Worm (Caenorhabditis elegans): ENCODE data around the gene sprr-3.

Gene sprr-3

DNA sequence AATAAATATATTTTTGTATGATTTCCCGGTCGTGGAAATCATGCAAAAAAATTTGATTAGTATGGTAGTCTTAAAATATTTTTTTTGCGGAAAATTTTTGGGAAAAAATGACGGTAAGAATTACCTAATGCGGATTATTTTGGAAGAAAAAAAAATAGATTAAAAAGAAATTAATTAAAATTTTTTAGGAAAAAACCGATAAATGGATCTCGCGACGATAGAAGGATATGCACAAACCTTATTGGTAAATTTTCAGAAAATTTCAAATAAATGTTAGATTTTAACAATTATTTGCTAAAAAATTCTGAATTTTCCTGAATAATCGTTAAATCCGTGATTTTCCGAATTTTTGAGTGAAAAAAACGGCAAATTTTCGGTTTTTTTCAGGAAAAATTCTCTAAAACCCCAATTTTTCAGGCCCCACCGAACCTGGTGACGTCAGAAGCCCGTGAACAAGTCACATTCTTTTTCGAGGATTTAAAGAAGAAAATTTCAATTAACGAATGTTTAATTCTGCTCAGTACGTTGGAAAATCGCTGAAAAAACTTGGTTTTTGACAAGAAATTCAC is 44.4 kb upstream of the sprr-3 start, which contains the start of gene Y69A2AR.16 (continued):
- TF ChIP-seq lin-39 (tag; optimal IDR thresholded peaks at IDR 0.05) (no peak), R02D3.7 (tag; optimal IDR thresholded peaks at IDR 0.05) (no peak), mep-1 (tag; optimal IDR thresholded peaks at IDR 0.05) (peak; percentile 32), egl-43 (GFP tag; IDR thresholded peaks at IDR 0.05) (no peak), madf-5 (GFP tag; IDR thresholded peaks at IDR 0.05) (no peak), nhr-6 (tag; optimal IDR thresholded peaks at IDR 0.05) (no peak), unc-39 (tag; optimal IDR thresholded peaks at IDR 0.05) (no peak), vab-7 (GFP tag; IDR thresholded peaks at IDR 0.05) (0 out of 2 replicates have a peak, but pooled peaks have one; percentile 12), daf-16 (GFP tag; optimal IDR thresholded peaks at IDR 0.05) (no peak), daf-16 (tag; optimal IDR thresholded peaks at IDR 0.05) (no peak), nhr-11 (tag; optimal IDR thresholded peaks at IDR 0.05) (no peak), saeg-2 (GFP tag; IDR thresholded peaks at IDR 0.05) (no peak), zfp-2 (tag; optimal IDR thresholded peaks at IDR 0.05) (no peak), tag-97 (GFP tag; IDR thresholded peaks at IDR 0.05) (no peak), ceh-20 (GFP tag; IDR thresholded peaks at IDR 0.05) (no peak), gei-8 (GFP tag; optimal IDR thresholded peaks at IDR 0.05) (no peak), Y105C5A.15 (GFP tag; IDR thresholded peaks at IDR 0.05) (no peak), fkh-10 (GFP tag; optimal IDR thresholded peaks at IDR 0.05) (no peak), mdl-1 (tag; optimal IDR thresholded peaks at IDR 0.05) (no peak), ZK337.2 (GFP tag; IDR thresholded peaks at IDR 0.05) (no peak), ama-1 (optimal IDR thresholded peaks at IDR 0.05) (no peak), pha-4 (GFP tag; IDR thresholded peaks at IDR 0.05) (peak; percentile 13; the same call in 1 of the 2 replicates), pha-4 (tag; optimal IDR thresholded peaks at IDR 0.05) (no peak), ces-1 (GFP tag; optimal IDR thresholded peaks at IDR 0.05) (no peak), daf-12 (tag; optimal IDR thresholded peaks at IDR 0.05) (no peak), dve-1 (tag; optimal IDR thresholded peaks at IDR 0.05; ENCODE audit: insufficient read depth) (no peak)

ce11 chrIV:2502609-2503008 is 39.5 kb upstream of the sprr-3 start:
- TF ChIP-seq set-16 (GFP tag; IDR thresholded peaks at IDR 0.05) (peak; percentile 27; the same call in 1 of the 2 replicates), egl-43 (GFP tag; IDR thresholded peaks at IDR 0.05) (peak; percentile 51; the same call in 1 of the 2 replicates), lin-38 (GFP tag; IDR thresholded peaks at IDR 0.05) (0 out of 2 replicates have a peak, but pooled peaks have one; percentile 37)

DNA sequence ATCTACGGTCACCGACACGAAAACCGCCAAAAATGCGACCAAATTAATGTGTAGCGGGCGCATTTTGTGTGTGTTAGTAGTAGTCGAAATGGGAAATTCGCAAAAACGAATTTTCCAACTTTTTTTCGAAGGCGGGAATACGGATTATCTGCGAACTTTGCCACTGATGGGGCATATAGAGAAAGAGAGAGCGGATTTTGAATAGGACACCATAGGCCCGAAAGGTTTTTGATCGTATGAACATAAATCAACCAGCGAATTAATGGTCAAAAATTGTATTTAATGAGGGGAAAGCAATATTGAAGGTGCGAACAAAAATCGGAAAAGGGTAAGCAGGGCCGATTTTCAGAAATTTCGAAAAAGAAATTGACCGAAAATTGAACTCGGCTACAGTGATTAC is 34.3 kb upstream of the sprr-3 start, which contains the start of gene Y69A2AR.22:
TSS of gene Y69A2AR.22 (minus strand) at position 101 of the 400 bp plus-strand sequence.
- TF ChIP-seq lir-3 (tag; optimal IDR thresholded peaks at IDR 0.05) = no peak
- TF ChIP-seq snpc-4 (tag; optimal IDR thresholded peaks at IDR 0.05) = no peak
- no peak for TF ChIP-seq ctbp-1 (GFP tag; IDR thresholded peaks at IDR 0.05)
- TF ChIP-seq sdz-12 (GFP tag; optimal IDR thresholded peaks at IDR 0.05) = no peak
- TF ChIP-seq F26F4.8 (GFP tag; conservative IDR thresholded peaks at IDR 0.05) = no peak
- no peak for TF ChIP-seq D1046.2 (GFP tag; IDR thresholded peaks at IDR 0.05)
- no peak for TF ChIP-seq skn-1 (tag; optimal IDR thresholded peaks at IDR 0.05)
- no peak for TF ChIP-seq egl-43 (GFP tag; IDR thresholded peaks at IDR 0.05)
- no peak for TF ChIP-seq cey-2 (tag; optimal IDR thresholded peaks at IDR 0.05; ENCODE audit: borderline replicate concordance, insufficient read depth)
- no peak for TF ChIP-seq F44E2.7 (GFP tag; IDR thresholded peaks at IDR 0.05)
- TF ChIP-seq mxl-2 (GFP tag; conservative IDR thresholded peaks at IDR 0.05) = no peak
- TF ChIP-seq aha-1 (tag) = no peak
- TF ChIP-seq spr-3 (GFP tag; optimal IDR thresholded peaks at IDR 0.05) = no peak
- no peak for TF ChIP-seq duxl-1 (tag; optimal IDR thresholded peaks at IDR 0.05; ENCODE audit: poor library complexity)
